Fruit fly (Drosophila melanogaster): Measurements from ENCODE around the gene Nf1.

dm6 chr3R:26014262-26014833 lies 31.5 kb downstream of the Nf1 start, which contains the start of gene Kaz-m1:
- no peak for TF ChIP-seq ss (GFP tag; optimal IDR thresholded peaks at IDR 0.05)
- no peak for TF ChIP-seq fd59A (GFP tag; optimal IDR thresholded peaks at IDR 0.05)
- no peak for TF ChIP-seq Hr38 (GFP tag; optimal IDR thresholded peaks at IDR 0.05)
- no peak for TF ChIP-seq Met (GFP tag; optimal IDR thresholded peaks at IDR 0.05)
- no peak for TF ChIP-seq Gug (GFP tag; IDR thresholded peaks at IDR 0.05)
- no peak for TF ChIP-seq Lpt (GFP tag; optimal IDR thresholded peaks at IDR 0.05)
- no peak for TF ChIP-seq Hr39 (GFP tag; optimal IDR thresholded peaks at IDR 0.05)
- TF ChIP-seq CG11294 (GFP tag; IDR thresholded peaks at IDR 0.05) = no peak
- no peak for TF ChIP-seq net (GFP tag; optimal IDR thresholded peaks at IDR 0.05)
